Worm (Caenorhabditis elegans) whole organism, L3 larva: Measurements from ENCODE around the gene F13C5.2.
A peak's percentile ranks its signal among the peaks of the same experiment; 100 is the strongest.

Experiments
- R02D3.7 ChIP-seq: fragments of 150-350 bp; optimal IDR thresholded peaks from 2 replicates; lab custom pipeline; 2014; ENCODE audit warnings: missing biosample characterization, missing genetic modification characterization
- ZK546.5 ChIP-seq: sonication (generic microtip); optimal IDR thresholded peaks from 2 replicates; lab custom pipeline; 2017; ENCODE audit warnings: missing biosample characterization, missing genetic modification characterization
- aly-2 ChIP-seq: fragments of 150-350 bp; optimal IDR thresholded peaks from 2 replicates; lab custom pipeline; 2014; ENCODE audit warnings: missing biosample characterization, missing genetic modification characterization
- ama-1 ChIP-seq: fragments of 150-350 bp; optimal IDR thresholded peaks from 2 replicates; lab custom pipeline; 2018
- ceh-16 ChIP-seq: sonication (generic microtip); optimal IDR thresholded peaks from 2 replicates; lab custom pipeline; 2017; ENCODE audit warnings: missing biosample characterization, missing genetic modification characterization
- ceh-28 ChIP-seq: fragments of 150-350 bp; optimal IDR thresholded peaks from 2 replicates; lab custom pipeline; 2014; ENCODE audit warnings: missing biosample characterization, missing genetic modification reagents, missing genetic modification characterization
- ceh-9 ChIP-seq: sonication (generic microtip); optimal IDR thresholded peaks from 2 replicates; lab custom pipeline; 2018; ENCODE audit warnings: missing biosample characterization, missing genetic modification characterization
- daf-12 ChIP-seq: fragments of 150-350 bp; optimal IDR thresholded peaks from 2 replicates; lab custom pipeline; 2014; ENCODE audit warnings: missing biosample characterization, missing genetic modification reagents, missing genetic modification characterization
- egl-27 ChIP-seq: sonication (generic microtip); optimal IDR thresholded peaks from 4 replicates; lab custom pipeline; 2017; ENCODE audit warnings: missing biosample characterization, missing genetic modification reagents, missing genetic modification characterization
- elt-1 ChIP-seq: fragments of 150-350 bp; optimal IDR thresholded peaks from 2 replicates; lab custom pipeline; 2014; ENCODE audit warnings: missing biosample characterization, missing genetic modification characterization
- elt-2 ChIP-seq: sonication (generic microtip); optimal IDR thresholded peaks from 2 replicates; lab custom pipeline; 2016; ENCODE audit warnings: missing genetic modification reagents, mild to moderate bottlenecking, missing genetic modification characterization, missing compliant biosample characterization
- fkh-10 ChIP-seq: sonication (generic microtip); optimal IDR thresholded peaks from 2 replicates; lab custom pipeline; 2017; ENCODE audit warnings: missing biosample characterization, missing genetic modification reagents, missing genetic modification characterization
- fos-1 ChIP-seq: fragments of 150-350 bp; optimal IDR thresholded peaks from 2 replicates; lab custom pipeline; 2014; ENCODE audit warnings: missing biosample characterization, missing genetic modification characterization
- jun-1 ChIP-seq: fragments of 150-350 bp; optimal IDR thresholded peaks from 2 replicates; lab custom pipeline; 2014; ENCODE audit warnings: missing biosample characterization, missing genetic modification reagents, missing genetic modification characterization
- mdl-1 ChIP-seq: fragments of 150-350 bp; optimal IDR thresholded peaks from 2 replicates; lab custom pipeline; 2014; ENCODE audit warnings: missing biosample characterization, missing genetic modification characterization
- mml-1 ChIP-seq: fragments of 150-350 bp; sonication (generic microtip); optimal IDR thresholded peaks from 3 replicates; lab custom pipeline; 2014; ENCODE audit warnings: missing biosample characterization, missing genetic modification characterization
- nfya-1 ChIP-seq: sonication (generic microtip); optimal IDR thresholded peaks from 2 replicates; lab custom pipeline; 2017; ENCODE audit warnings: missing genetic modification characterization, mild to moderate bottlenecking, missing compliant biosample characterization, antibody characterized with exemption, moderate library complexity; ENCODE audit not compliant: insufficient read depth
- nhr-11 ChIP-seq: fragments of 150-350 bp; optimal IDR thresholded peaks from 2 replicates; lab custom pipeline; 2014; ENCODE audit warnings: missing biosample characterization, missing genetic modification characterization
- nhr-12 ChIP-seq: fragments of 150-350 bp; optimal IDR thresholded peaks from 2 replicates; lab custom pipeline; 2014; ENCODE audit warnings: missing biosample characterization, missing genetic modification characterization
- nhr-23 ChIP-seq: fragments of 150-350 bp; optimal IDR thresholded peaks from 2 replicates; lab custom pipeline; 2014; ENCODE audit warnings: missing biosample characterization, missing genetic modification reagents, missing genetic modification characterization
- nhr-237 ChIP-seq: fragments of 150-350 bp; optimal IDR thresholded peaks from 2 replicates; lab custom pipeline; 2014; ENCODE audit warnings: missing biosample characterization, missing genetic modification characterization
- nhr-25 ChIP-seq: sonication (generic microtip); optimal IDR thresholded peaks from 2 replicates; lab custom pipeline; 2017; ENCODE audit warnings: missing biosample characterization, missing genetic modification characterization
- nhr-43 ChIP-seq: sonication (generic microtip); optimal IDR thresholded peaks from 2 replicates; lab custom pipeline; 2016; ENCODE audit warnings: mild to moderate bottlenecking, missing genetic modification characterization, missing compliant biosample characterization; ENCODE audit not compliant: poor library complexity, severe bottlenecking
- nhr-67 ChIP-seq: fragments of 150-350 bp; optimal IDR thresholded peaks from 2 replicates; lab custom pipeline; 2014; ENCODE audit warnings: missing biosample characterization, missing genetic modification characterization
- nhr-76 ChIP-seq: fragments of 150-350 bp; sonication (generic microtip); optimal IDR thresholded peaks from 5 replicates; lab custom pipeline; 2014; ENCODE audit warnings: missing biosample characterization, missing genetic modification characterization
- pqm-1 ChIP-seq: fragments of 150-350 bp; optimal IDR thresholded peaks from 2 replicates; lab custom pipeline; 2017; ENCODE audit warnings: missing biosample characterization, missing genetic modification characterization, inconsistent platforms
- sea-2 ChIP-seq: fragments of 150-350 bp; sonication (generic microtip); optimal IDR thresholded peaks from 4 replicates; lab custom pipeline; 2014; ENCODE audit warnings: missing biosample characterization, missing genetic modification reagents, missing genetic modification characterization
- snpc-4 ChIP-seq: fragments of 150-350 bp; optimal IDR thresholded peaks from 2 replicates; lab custom pipeline; 2014; ENCODE audit warnings: missing biosample characterization, missing genetic modification characterization
- unc-62 ChIP-seq: fragments of 150-350 bp; sonication (generic microtip); optimal IDR thresholded peaks from 4 replicates; lab custom pipeline; 2014; ENCODE audit warnings: missing biosample characterization, missing genetic modification reagents, missing genetic modification characterization
- zag-1 ChIP-seq: fragments of 150-350 bp; optimal IDR thresholded peaks from 2 replicates; lab custom pipeline; 2014; ENCODE audit warnings: missing biosample characterization, missing genetic modification characterization
- ztf-11 ChIP-seq: fragments of 150-350 bp; optimal IDR thresholded peaks from 2 replicates; lab custom pipeline; 2014; ENCODE audit warnings: missing biosample characterization, missing genetic modification characterization
- ztf-4 ChIP-seq: fragments of 150-350 bp; optimal IDR thresholded peaks from 2 replicates; lab custom pipeline; 2014; ENCODE audit warnings: missing biosample characterization, missing genetic modification characterization

The F13C5.2 gene

ce11 chrX:575084-575483 is 18.7 kb upstream of the F13C5.2 start:
- TF ChIP-seq elt-1 (no peak), fkh-10 (GFP tag; lab: Kevin White, UChicago) (no peak), ceh-9 (tag; lab: Kevin White, UChicago) (no peak), jun-1 (no peak), nhr-76 (tag; lab: Kevin White, UChicago) (no peak), daf-12 (tag; lab: Kevin White, UChicago) (no peak), mml-1 (tag; lab: Kevin White, UChicago) (no peak), ceh-28 (tag; lab: Kevin White, UChicago) (no peak), ZK546.5 (tag; lab: Kevin White, UChicago) (no peak), ama-1 (lab: Kevin White, UChicago) (no peak), unc-62 (no peak), nhr-67 (tag; lab: Kevin White, UChicago) (no peak)

- no peak for TF ChIP-seq nfya-1 (tag; lab: Kevin White, UChicago)
- TF ChIP-seq ceh-16 = no peak
- no peak for TF ChIP-seq nhr-25 (tag; lab: Kevin White, UChicago)
- no peak for TF ChIP-seq nhr-11 (tag; lab: Kevin White, UChicago)
- TF ChIP-seq pqm-1 = no peak
- TF ChIP-seq ztf-11 (tag; lab: Kevin White, UChicago) = no peak
- no peak for TF ChIP-seq nhr-43 (tag; lab: Kevin White, UChicago)
- no peak for TF ChIP-seq jun-1
- TF ChIP-seq unc-62 = no peak
- no peak for TF ChIP-seq nhr-23 (tag; lab: Kevin White, UChicago)
- no peak for TF ChIP-seq fos-1 (tag; lab: Kevin White, UChicago)
- no peak for TF ChIP-seq nhr-76 (tag; lab: Kevin White, UChicago)
- TF ChIP-seq nhr-237 = no peak
- no peak for TF ChIP-seq mml-1 (tag; lab: Kevin White, UChicago)
- TF ChIP-seq daf-12 (tag; lab: Kevin White, UChicago) = no peak
- no peak for TF ChIP-seq elt-2 (tag; lab: Kevin White, UChicago)
- TF ChIP-seq mdl-1 (tag; lab: Kevin White, UChicago) = no peak
- no peak for TF ChIP-seq R02D3.7 (tag; lab: Kevin White, UChicago)
- no peak for TF ChIP-seq aly-2 (tag; lab: Kevin White, UChicago)
These were observed 12.0 kb upstream of the F13C5.2 start for ce11 chrX:581754-582153.

ce11 chrX:585598-586217 is 8.1 kb upstream of the F13C5.2 start:
- TF ChIP-seq mml-1 (tag; lab: Kevin White, UChicago) (no peak), daf-12 (tag; lab: Kevin White, UChicago) (no peak), nhr-23 (tag; lab: Kevin White, UChicago) (no peak), elt-1 (peak; percentile 90), zag-1 (tag; lab: Kevin White, UChicago) (no peak)
- TF ChIP-seq, all 47 proteins: peak for 1

- no peak for TF ChIP-seq daf-12 (tag; lab: Kevin White, UChicago)
- peak; percentile 18 for TF ChIP-seq elt-2 (tag; lab: Kevin White, UChicago)
- TF ChIP-seq, all 47 proteins: peak for 1
These were observed 6.0 kb upstream of the F13C5.2 start, which contains the start of gene mrp-1 for ce11 chrX:587798-588197. Gene mrp-1, minus strand, starts transcription at chrX:587898.

DNA sequence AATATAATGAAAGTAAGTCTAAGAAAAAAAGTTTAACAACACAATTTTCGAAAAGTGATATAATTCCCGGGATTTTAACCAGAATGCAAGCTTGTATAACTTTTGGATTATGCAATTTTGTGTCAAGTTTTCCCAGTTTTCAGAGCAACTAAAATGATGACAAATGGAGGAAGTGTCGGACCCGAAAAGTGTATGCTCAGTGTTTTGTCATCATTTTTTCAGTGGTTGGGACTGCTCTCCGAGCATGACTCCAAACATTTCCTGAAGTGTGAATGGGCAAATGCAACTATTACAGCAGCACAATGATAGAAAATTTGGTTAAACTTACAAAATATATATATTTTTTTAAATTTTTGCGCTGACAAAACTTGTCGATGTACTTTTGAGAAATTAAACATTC is 2.7 kb upstream of the F13C5.2 start:
- TF ChIP-seq ZK546.5 (tag; lab: Kevin White, UChicago) (no peak), fkh-10 (GFP tag; lab: Kevin White, UChicago) (no peak), mml-1 (tag; lab: Kevin White, UChicago) (no peak), nfya-1 (tag; lab: Kevin White, UChicago) (no peak), mdl-1 (tag; lab: Kevin White, UChicago) (no peak), egl-27 (tag; lab: Kevin White, UChicago) (no peak), sea-2 (GFP tag; lab: Kevin White, UChicago) (no peak), nhr-43 (tag; lab: Kevin White, UChicago) (no peak), ceh-28 (tag; lab: Kevin White, UChicago) (no peak), nhr-12 (no peak), ama-1 (lab: Kevin White, UChicago) (no peak), unc-62 (no peak), snpc-4 (no peak), ztf-4 (tag; lab: Kevin White, UChicago) (no peak), nhr-67 (tag; lab: Kevin White, UChicago) (no peak)
